Worm (Caenorhabditis elegans) whole organism, L1 larva: ENCODE data around the gene cka-1.
A peak's percentile ranks its signal among the peaks of the same experiment; 100 is the strongest.

Experiments used
- C16A3.4 ChIP-seq: fragments of 150-350 bp; optimal IDR thresholded peaks from 2 replicates; lab custom pipeline; 2014; ENCODE audit warnings: missing biosample characterization, missing genetic modification characterization
- C34B4.2 ChIP-seq: sonication (generic microtip); optimal IDR thresholded peaks from 2 replicates; lab custom pipeline; 2017; ENCODE audit warnings: mild to moderate bottlenecking, missing genetic modification characterization, missing compliant biosample characterization
- F16B12.6 ChIP-seq: fragments of 150-350 bp; optimal IDR thresholded peaks from 2 replicates; lab custom pipeline; 2014; ENCODE audit warnings: missing biosample characterization, missing genetic modification characterization
- Y116A8C.19 ChIP-seq: sonication (generic microtip); optimal IDR thresholded peaks from 2 replicates; lab custom pipeline; 2016; ENCODE audit warnings: missing compliant biosample characterization, missing genetic modification characterization, borderline replicate concordance
- ceh-63 ChIP-seq: fragments of 200-800 bp; sonication (Bioruptor generic); optimal IDR thresholded peaks from 2 replicates; lab custom pipeline; 2018; ENCODE audit warnings: mild to moderate bottlenecking, missing genetic modification characterization, missing compliant biosample characterization
- ceh-8 ChIP-seq: fragments of 200-800 bp; sonication (Bioruptor generic); optimal IDR thresholded peaks from 2 replicates; lab custom pipeline; 2018; ENCODE audit warnings: mild to moderate bottlenecking, missing genetic modification characterization, moderate library complexity, missing compliant biosample characterization
- ceh-82 ChIP-seq, 3 experiments: fragments of 150-350 bp in 1 of 3; sonication (generic microtip) in 2 of 3; optimal IDR thresholded peaks; 2 replicates each; lab custom pipeline; 2014 to 2017; ENCODE audit warnings: missing biosample characterization in 3 of 3, missing genetic modification characterization in 3 of 3
- ceh-90 ChIP-seq: sonication (generic microtip); optimal IDR thresholded peaks from 2 replicates; lab custom pipeline; 2016; ENCODE audit warnings: missing genetic modification characterization, missing compliant biosample characterization
- ces-1 ChIP-seq: fragments of 150-350 bp; optimal IDR thresholded peaks from 2 replicates; lab custom pipeline; 2014; ENCODE audit warnings: missing biosample characterization, missing genetic modification reagents, missing genetic modification characterization
- dpl-1 ChIP-seq, 3 experiments: fragments of 150-350 bp in 2 of 3; sonication (generic microtip) in 1 of 3; optimal IDR thresholded peaks; 2 replicates each; lab custom pipeline; 2014 to 2017; ENCODE audit warnings: missing biosample characterization in 3 of 3, missing genetic modification characterization in 3 of 3, missing genetic modification reagents in 3 of 3
- efl-1 ChIP-seq, 4 experiments: fragments of 150-350 bp; optimal IDR thresholded peaks in 3 of 4; peaks in 1 of 4; 1 replicate in 1 of 4; 2 replicates in 3 of 4; lab custom pipeline; 2014; ENCODE audit warnings: missing biosample characterization in 2 of 4, missing genetic modification characterization in 2 of 4, missing genetic modification reagents in 2 of 4
- elt-2 ChIP-seq: sonication (generic microtip); optimal IDR thresholded peaks from 2 replicates; lab custom pipeline; 2016; ENCODE audit warnings: missing genetic modification characterization, mild to moderate bottlenecking, inconsistent platforms, missing compliant biosample characterization, missing genetic modification reagents
- fkh-4 ChIP-seq: sonication (generic microtip); optimal IDR thresholded peaks from 2 replicates; lab custom pipeline; 2016; ENCODE audit warnings: missing compliant biosample characterization, missing genetic modification characterization, borderline replicate concordance
- fkh-8 ChIP-seq: sonication (generic microtip); optimal IDR thresholded peaks from 2 replicates; lab custom pipeline; 2016; ENCODE audit warnings: mild to moderate bottlenecking, missing genetic modification characterization, missing compliant biosample characterization
- jun-1 ChIP-seq: fragments of 150-350 bp; optimal IDR thresholded peaks from 2 replicates; lab custom pipeline; 2014; ENCODE audit warnings: missing biosample characterization, missing genetic modification reagents, missing genetic modification characterization
- lin-14 ChIP-seq: fragments of 200-800 bp; sonication (Bioruptor generic); optimal IDR thresholded peaks from 2 replicates; lab custom pipeline; 2018; ENCODE audit warnings: mild to moderate bottlenecking, missing genetic modification characterization, moderate library complexity, missing compliant biosample characterization
- lin-35 ChIP-seq, 2 experiments: fragments of 150-350 bp; optimal IDR thresholded peaks; 2 replicates each; lab custom pipeline; 2014; ENCODE audit warnings: missing biosample characterization in 2 of 2, missing genetic modification characterization in 2 of 2, missing genetic modification reagents in 2 of 2
- lir-3 ChIP-seq: sonication (generic microtip); optimal IDR thresholded peaks from 2 replicates; lab custom pipeline; 2016; ENCODE audit warnings: mild to moderate bottlenecking, missing genetic modification characterization, moderate library complexity, missing compliant biosample characterization; ENCODE audit not compliant: poor library complexity
- lsy-2 ChIP-seq, 2 experiments: fragments of 150-350 bp; optimal IDR thresholded peaks; 2 replicates each; lab custom pipeline; 2014; ENCODE audit warnings: missing biosample characterization in 2 of 2, missing genetic modification characterization in 2 of 2
- mab-9 ChIP-seq: fragments of 200-800 bp; sonication (Bioruptor generic); IDR thresholded peaks from 2 replicates; pipeline ENCODE4 v1.3.6; 2022; ENCODE audit warnings: missing genetic modification reagents, missing genetic modification characterization, missing compliant biosample characterization
- nhr-12 ChIP-seq: sonication (generic microtip); optimal IDR thresholded peaks from 2 replicates; lab custom pipeline; 2017; ENCODE audit warnings: missing biosample characterization, missing genetic modification characterization
- nhr-19 ChIP-seq: fragments of 200-800 bp; sonication (Bioruptor generic); conservative IDR thresholded peaks from 2 replicates; pipeline ENCODE4 v1.3.6; 2022; ENCODE audit warnings: missing genetic modification characterization, missing compliant biosample characterization
- nhr-20 ChIP-seq: sonication (generic microtip); optimal IDR thresholded peaks from 2 replicates; lab custom pipeline; 2016; ENCODE audit warnings: mild to moderate bottlenecking, missing genetic modification characterization, missing compliant biosample characterization
- nhr-47 ChIP-seq: sonication (generic microtip); optimal IDR thresholded peaks from 2 replicates; lab custom pipeline; 2016; ENCODE audit warnings: mild to moderate bottlenecking, missing genetic modification characterization, moderate library complexity, missing compliant biosample characterization
- nhr-71 ChIP-seq: sonication (generic microtip); optimal IDR thresholded peaks from 2 replicates; lab custom pipeline; 2016; ENCODE audit warnings: mild to moderate bottlenecking, missing genetic modification characterization, moderate library complexity, missing compliant biosample characterization
- nhr-77 ChIP-seq: fragments of 150-350 bp; optimal IDR thresholded peaks from 2 replicates; lab custom pipeline; 2014; ENCODE audit warnings: missing biosample characterization, missing genetic modification characterization
- nhr-85 ChIP-seq: sonication (generic microtip); peaks from one replicate; lab custom pipeline; 2016; ENCODE audit warnings: missing genetic modification characterization, inconsistent platforms, missing compliant biosample characterization
- pag-3 ChIP-seq: sonication (generic microtip); optimal IDR thresholded peaks from 2 replicates; lab custom pipeline; 2017; ENCODE audit warnings: missing genetic modification characterization, mild to moderate bottlenecking, missing compliant biosample characterization, antibody characterized with exemption, borderline replicate concordance; ENCODE audit not compliant: insufficient read depth
- pax-3 ChIP-seq: fragments of 200-800 bp; sonication (Bioruptor generic); optimal IDR thresholded peaks from 2 replicates; lab custom pipeline; 2018; ENCODE audit warnings: mild to moderate bottlenecking, missing genetic modification characterization, moderate library complexity, missing compliant biosample characterization
- snpc-4 ChIP-seq: fragments of 150-350 bp; optimal IDR thresholded peaks from 2 replicates; lab custom pipeline; 2014; ENCODE audit warnings: missing biosample characterization, missing genetic modification characterization
- snu-23 ChIP-seq: sonication (generic microtip); optimal IDR thresholded peaks from 2 replicates; lab custom pipeline; 2016; ENCODE audit warnings: missing genetic modification characterization, missing compliant biosample characterization
- sox-4 ChIP-seq: sonication (generic microtip); optimal IDR thresholded peaks from 2 replicates; lab custom pipeline; 2016; ENCODE audit warnings: missing genetic modification characterization, missing compliant biosample characterization
- sup-37 ChIP-seq: fragments of 200-800 bp; sonication (Bioruptor generic); optimal IDR thresholded peaks from 2 replicates; lab custom pipeline; 2018; ENCODE audit warnings: mild to moderate bottlenecking, missing genetic modification characterization, missing compliant biosample characterization
- swsn-7 ChIP-seq: sonication (generic microtip); optimal IDR thresholded peaks from 2 replicates; lab custom pipeline; 2016; ENCODE audit warnings: missing genetic modification characterization, missing compliant biosample characterization
- tlp-1 ChIP-seq: fragments of 150-350 bp; optimal IDR thresholded peaks from 2 replicates; lab custom pipeline; 2014; ENCODE audit warnings: missing biosample characterization, missing genetic modification characterization
- unc-130 ChIP-seq: fragments of 150-350 bp; optimal IDR thresholded peaks from 2 replicates; lab custom pipeline; 2017; ENCODE audit warnings: missing biosample characterization, missing genetic modification characterization, inconsistent platforms
- unc-30 ChIP-seq: sonication (generic microtip); optimal IDR thresholded peaks from 2 replicates; lab custom pipeline; 2017; ENCODE audit warnings: missing biosample characterization, missing genetic modification characterization

The cka-1 gene

DNA sequence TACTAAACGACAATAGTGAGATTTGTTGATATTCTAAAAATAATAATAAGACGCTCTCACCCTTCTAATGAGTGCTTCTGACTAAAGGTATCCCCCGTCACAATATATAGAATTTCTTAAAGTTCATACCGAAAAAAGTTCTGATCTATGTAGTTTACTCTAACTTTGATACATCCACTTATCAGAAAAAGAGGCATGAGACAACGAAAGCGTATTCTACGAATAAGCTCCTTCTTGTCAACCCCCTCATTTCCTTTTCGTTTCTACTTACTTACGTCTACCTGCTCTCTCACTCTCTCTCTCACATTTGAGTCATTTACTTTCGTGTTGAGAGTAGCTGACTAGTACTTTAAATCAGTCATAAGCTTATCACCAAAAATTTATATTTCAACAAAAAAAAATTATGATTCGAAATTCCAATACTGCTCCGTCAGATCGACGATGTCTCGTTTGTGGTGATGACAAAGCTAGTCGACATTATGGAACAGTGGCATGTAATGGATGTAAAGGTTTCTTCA lies 11.9 kb downstream of the cka-1 start (continued):
- TF ChIP-seq fkh-8 (tag; lab: Kevin White, UChicago) (peak; percentile 96), fkh-4 (tag; lab: Kevin White, UChicago) (no peak), lin-35 (GFP tag; optimal IDR thresholded peaks at IDR 0.05; lab: Kevin White, UChicago) (no peak), nhr-71 (tag; lab: Kevin White, UChicago) (peak; percentile 84), ceh-82 (tag; optimal IDR thresholded peaks at IDR 0.05; lab: Kevin White, UChicago) (no peak), nhr-47 (tag; lab: Kevin White, UChicago) (peak; percentile 57), nhr-20 (tag; lab: Kevin White, UChicago) (no peak), lin-14 (peak; percentile 29), pax-3 (tag; lab: Kevin White, UChicago) (peak; percentile 54), ceh-8 (GFP tag; lab: Kevin White, UChicago) (no peak), sup-37 (GFP tag; lab: Kevin White, UChicago) (no peak), nhr-77 (tag; lab: Kevin White, UChicago) (no peak), tlp-1 (tag; lab: Kevin White, UChicago) (no peak), unc-130 (no peak), snu-23 (no peak), efl-1 (optimal IDR thresholded peaks at IDR 0.05; lab: Kevin White, UChicago) (no peak), efl-1 (GFP tag; optimal IDR thresholded peaks at IDR 0.05 in 1 of 2; lab: Kevin White, UChicago) (no peak), lsy-2 (tag; optimal IDR thresholded peaks at IDR 0.05; lab: Kevin White, UChicago) (peak in 1 of 2 experiments; percentile 15), elt-2 (no peak), nhr-12 (tag; lab: Kevin White, UChicago) (no peak), swsn-7 (tag; lab: Kevin White, UChicago) (peak; percentile 14), snpc-4 (no peak), pag-3 (no peak), F16B12.6 (tag; lab: Kevin White, UChicago) (no peak), ces-1 (GFP tag; lab: Kevin White, UChicago) (no peak), ceh-63 (GFP tag; lab: Kevin White, UChicago) (no peak)

DNA sequence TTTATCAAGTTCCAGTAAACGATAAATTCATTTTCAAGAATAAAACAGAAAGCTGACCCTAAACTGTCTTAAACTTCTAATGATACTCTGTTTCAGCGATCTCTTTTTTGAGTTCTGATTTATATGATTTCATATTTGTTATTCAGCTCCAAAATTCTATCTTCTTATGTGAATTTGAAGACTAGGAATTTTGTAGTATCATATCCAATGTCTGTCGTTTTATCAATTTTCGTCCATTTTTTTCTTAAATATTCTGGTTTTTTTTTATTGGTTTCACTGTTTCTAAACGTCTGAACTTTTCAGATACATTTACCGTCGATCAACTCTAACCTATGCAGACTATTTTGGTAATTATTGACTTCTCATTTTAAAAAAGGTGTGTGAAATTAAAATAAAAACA lies 12.5 kb downstream of the cka-1 start, which contains the start of the genes nhr-138 and C28D4.18:
Gene nhr-138 (plus strand): TSS at position 304 of the 400 bp plus-strand sequence.
Gene C28D4.18 (plus strand): TSS at position 333 of the 400 bp plus-strand sequence.
- TF ChIP-seq unc-30 (tag; lab: Kevin White, UChicago) (no peak), dpl-1 (GFP tag; optimal IDR thresholded peaks at IDR 0.05; lab: Kevin White, UChicago) (no peak), snu-23 (no peak), sox-4 (tag; lab: Kevin White, UChicago) (no peak), tlp-1 (tag; lab: Kevin White, UChicago) (no peak), nhr-19 (GFP tag; lab: Robert Waterston, UW) (no peak), mab-9 (GFP tag; lab: Robert Waterston, UW) (no peak), jun-1 (no peak), C34B4.2 (tag; lab: Kevin White, UChicago) (no peak), lin-14 (no peak), ceh-82 (tag; optimal IDR thresholded peaks at IDR 0.05; lab: Kevin White, UChicago) (no peak), pag-3 (no peak), ceh-90 (tag; lab: Kevin White, UChicago) (no peak), pax-3 (tag; lab: Kevin White, UChicago) (no peak), ces-1 (GFP tag; lab: Kevin White, UChicago) (no peak), lir-3 (tag; lab: Kevin White, UChicago) (no peak), C16A3.4 (tag; lab: Kevin White, UChicago) (no peak), Y116A8C.19 (tag; lab: Kevin White, UChicago) (no peak)

DNA sequence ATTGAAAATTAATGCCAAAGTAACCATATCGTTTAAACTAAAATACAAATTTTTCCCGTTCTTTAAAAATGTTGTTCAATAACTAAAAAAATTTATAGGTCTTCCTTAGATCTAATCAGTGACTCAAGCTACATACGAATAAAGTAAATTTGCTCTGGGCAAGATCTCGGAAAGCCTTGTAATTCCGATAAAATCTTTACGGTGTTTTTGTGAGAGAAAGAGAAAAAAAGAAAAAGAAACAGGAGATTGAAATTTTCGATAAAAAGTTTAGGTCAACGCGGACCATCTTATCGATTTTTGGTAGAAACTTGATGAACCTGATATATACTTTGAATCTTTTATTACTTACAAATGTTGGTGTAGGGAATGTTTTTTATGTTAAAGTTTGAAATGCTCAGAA lies 14.2 kb downstream of the cka-1 start:
- TF ChIP-seq jun-1, result no peak
- TF ChIP-seq nhr-85, result peak; percentile 79
